Worm (Caenorhabditis elegans) whole organism, L3 larva: Measurements from ENCODE around the gene F09E10.7.

Experiments
- ama-1 ChIP-seq: fragments of 150-350 bp; optimal IDR thresholded peaks from 2 replicates; lab custom pipeline; 2018
- ceh-28 ChIP-seq: fragments of 150-350 bp; optimal IDR thresholded peaks from 2 replicates; lab custom pipeline; 2014; ENCODE audit warnings: missing biosample characterization, missing genetic modification reagents, missing genetic modification characterization
- ceh-82 ChIP-seq: fragments of 150-350 bp; optimal IDR thresholded peaks from 2 replicates; lab custom pipeline; 2014; ENCODE audit warnings: missing biosample characterization, missing genetic modification characterization
- ceh-9 ChIP-seq: sonication (generic microtip); optimal IDR thresholded peaks from 2 replicates; lab custom pipeline; 2018; ENCODE audit warnings: missing biosample characterization, missing genetic modification characterization
- daf-12 ChIP-seq: fragments of 150-350 bp; optimal IDR thresholded peaks from 2 replicates; lab custom pipeline; 2014; ENCODE audit warnings: missing biosample characterization, missing genetic modification reagents, missing genetic modification characterization
- egl-27 ChIP-seq: sonication (generic microtip); optimal IDR thresholded peaks from 4 replicates; lab custom pipeline; 2017; ENCODE audit warnings: missing biosample characterization, missing genetic modification reagents, missing genetic modification characterization
- elt-1 ChIP-seq: fragments of 150-350 bp; optimal IDR thresholded peaks from 2 replicates; lab custom pipeline; 2014; ENCODE audit warnings: missing biosample characterization, missing genetic modification characterization
- elt-3 ChIP-seq, 3 experiments: fragments of 150-350 bp in 1 of 3; sonication (generic microtip) in 2 of 3; optimal IDR thresholded peaks; 2 replicates in 2 of 3; 4 replicates in 1 of 3; lab custom pipeline; 2014 to 2017; ENCODE audit warnings: missing biosample characterization in 3 of 3, missing genetic modification characterization in 3 of 3
- eor-1 ChIP-seq, 2 experiments: fragments of 150-350 bp; optimal IDR thresholded peaks; 2 replicates each; lab custom pipeline; 2014 to 2018; ENCODE audit warnings: missing biosample characterization in 2 of 2, missing genetic modification characterization in 2 of 2
- fkh-10 ChIP-seq: sonication (generic microtip); optimal IDR thresholded peaks from 2 replicates; lab custom pipeline; 2017; ENCODE audit warnings: missing biosample characterization, missing genetic modification reagents, missing genetic modification characterization
- fkh-2 ChIP-seq: fragments of 150-350 bp; optimal IDR thresholded peaks from 2 replicates; lab custom pipeline; 2014; ENCODE audit warnings: missing biosample characterization, missing genetic modification reagents, missing genetic modification characterization
- fos-1 ChIP-seq: fragments of 150-350 bp; optimal IDR thresholded peaks from 2 replicates; lab custom pipeline; 2014; ENCODE audit warnings: missing biosample characterization, missing genetic modification characterization
- hmg-11 ChIP-seq: sonication (generic microtip); optimal IDR thresholded peaks from 2 replicates; lab custom pipeline; 2016; ENCODE audit warnings: missing genetic modification characterization, missing compliant biosample characterization
- jun-1 ChIP-seq: fragments of 150-350 bp; optimal IDR thresholded peaks from 2 replicates; lab custom pipeline; 2014; ENCODE audit warnings: missing biosample characterization, missing genetic modification reagents, missing genetic modification characterization
- lin-15B ChIP-seq: fragments of 150-350 bp; optimal IDR thresholded peaks from 2 replicates; lab custom pipeline; 2014; ENCODE audit warnings: missing biosample characterization, missing genetic modification characterization
- lin-39 ChIP-seq: fragments of 150-350 bp; optimal IDR thresholded peaks from 2 replicates; lab custom pipeline; 2018; ENCODE audit warnings: missing biosample characterization, missing genetic modification reagents, missing genetic modification characterization
- lsy-12 ChIP-seq: sonication (generic microtip); optimal IDR thresholded peaks from 2 replicates; lab custom pipeline; 2016; ENCODE audit warnings: mild to moderate bottlenecking, missing genetic modification characterization, missing compliant biosample characterization
- mdl-1 ChIP-seq: fragments of 150-350 bp; optimal IDR thresholded peaks from 2 replicates; lab custom pipeline; 2014; ENCODE audit warnings: missing biosample characterization, missing genetic modification characterization
- nfya-1 ChIP-seq: sonication (generic microtip); optimal IDR thresholded peaks from 2 replicates; lab custom pipeline; 2017; ENCODE audit warnings: missing genetic modification characterization, mild to moderate bottlenecking, missing compliant biosample characterization, antibody characterized with exemption, moderate library complexity; ENCODE audit not compliant: insufficient read depth
- nhr-11 ChIP-seq: fragments of 150-350 bp; optimal IDR thresholded peaks from 2 replicates; lab custom pipeline; 2014; ENCODE audit warnings: missing biosample characterization, missing genetic modification characterization
- nhr-12 ChIP-seq: fragments of 150-350 bp; optimal IDR thresholded peaks from 2 replicates; lab custom pipeline; 2014; ENCODE audit warnings: missing biosample characterization, missing genetic modification characterization
- nhr-237 ChIP-seq: fragments of 150-350 bp; optimal IDR thresholded peaks from 2 replicates; lab custom pipeline; 2014; ENCODE audit warnings: missing biosample characterization, missing genetic modification characterization
- nhr-25 ChIP-seq: sonication (generic microtip); optimal IDR thresholded peaks from 2 replicates; lab custom pipeline; 2017; ENCODE audit warnings: missing biosample characterization, missing genetic modification characterization
- nhr-28 ChIP-seq: fragments of 150-350 bp; optimal IDR thresholded peaks from 2 replicates; lab custom pipeline; 2014; ENCODE audit warnings: missing biosample characterization, missing genetic modification characterization
- nhr-67 ChIP-seq: fragments of 150-350 bp; optimal IDR thresholded peaks from 2 replicates; lab custom pipeline; 2014; ENCODE audit warnings: missing biosample characterization, missing genetic modification characterization
- nhr-76 ChIP-seq: fragments of 150-350 bp; sonication (generic microtip); optimal IDR thresholded peaks from 5 replicates; lab custom pipeline; 2014; ENCODE audit warnings: missing biosample characterization, missing genetic modification characterization
- nhr-77 ChIP-seq: fragments of 150-350 bp; optimal IDR thresholded peaks from 2 replicates; lab custom pipeline; 2014; ENCODE audit warnings: missing biosample characterization, missing genetic modification characterization
- pha-4 ChIP-seq: fragments of 150-350 bp; optimal IDR thresholded peaks from 2 replicates; lab custom pipeline; 2014; ENCODE audit warnings: missing biosample characterization, missing genetic modification reagents, missing genetic modification characterization
- pqm-1 ChIP-seq: fragments of 150-350 bp; optimal IDR thresholded peaks from 2 replicates; lab custom pipeline; 2017; ENCODE audit warnings: missing biosample characterization, missing genetic modification characterization, inconsistent platforms
- sea-2 ChIP-seq: fragments of 150-350 bp; sonication (generic microtip); optimal IDR thresholded peaks from 4 replicates; lab custom pipeline; 2014; ENCODE audit warnings: missing biosample characterization, missing genetic modification reagents, missing genetic modification characterization
- skn-1 ChIP-seq: fragments of 150-350 bp; optimal IDR thresholded peaks from 2 replicates; lab custom pipeline; 2014; ENCODE audit warnings: missing biosample characterization, missing genetic modification characterization
- unc-39 ChIP-seq: sonication (generic microtip); optimal IDR thresholded peaks from 4 replicates; lab custom pipeline; 2017; ENCODE audit warnings: missing biosample characterization, missing genetic modification characterization
- unc-62 ChIP-seq: fragments of 150-350 bp; sonication (generic microtip); optimal IDR thresholded peaks from 4 replicates; lab custom pipeline; 2014; ENCODE audit warnings: missing biosample characterization, missing genetic modification reagents, missing genetic modification characterization
- zag-1 ChIP-seq: fragments of 150-350 bp; optimal IDR thresholded peaks from 2 replicates; lab custom pipeline; 2014; ENCODE audit warnings: missing biosample characterization, missing genetic modification characterization
- ztf-11 ChIP-seq: fragments of 150-350 bp; optimal IDR thresholded peaks from 2 replicates; lab custom pipeline; 2014; ENCODE audit warnings: missing biosample characterization, missing genetic modification characterization
- ztf-4 ChIP-seq: fragments of 150-350 bp; optimal IDR thresholded peaks from 2 replicates; lab custom pipeline; 2014; ENCODE audit warnings: missing biosample characterization, missing genetic modification characterization

The F09E10.7 gene

DNA sequence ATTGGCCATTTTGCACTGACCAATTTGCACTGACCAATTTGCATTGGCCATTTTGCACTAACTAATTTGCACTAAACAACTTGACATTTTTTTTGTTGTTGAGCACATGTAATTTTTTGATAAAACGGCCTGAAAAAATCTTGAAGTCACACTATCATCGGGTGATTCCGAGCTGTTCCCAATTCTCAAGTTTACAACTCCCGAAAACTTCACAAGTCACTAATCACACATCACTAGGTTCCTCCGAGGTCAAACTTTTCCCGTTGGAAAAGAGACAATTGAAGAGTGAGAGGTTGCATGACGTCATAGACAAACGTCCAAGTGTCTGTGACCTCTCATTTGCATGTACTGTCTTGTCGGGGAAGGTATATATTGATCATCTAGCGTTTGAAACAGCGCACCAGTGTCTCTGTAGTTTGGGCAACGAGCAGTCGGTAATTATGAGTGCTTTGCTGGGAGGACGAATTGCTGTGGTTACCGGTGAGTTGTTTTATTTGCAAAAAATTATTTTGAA lies 15.5 kb downstream of the F09E10.7 start, which contains the start of the genes D1005.10 and dhs-25 (continued):
- TF ChIP-seq elt-3 (tag; optimal IDR thresholded peaks at IDR 0.05; lab: Kevin White, UChicago) (no peak), nhr-12 (tag; lab: Kevin White, UChicago) (no peak), nhr-25 (tag; lab: Kevin White, UChicago) (peak; percentile 91), lin-15B (tag; lab: Kevin White, UChicago) (no peak), ceh-28 (tag; lab: Kevin White, UChicago) (peak; percentile 81), fkh-10 (no peak), jun-1 (tag; lab: Kevin White, UChicago) (peak; percentile 68), ztf-11 (tag; lab: Kevin White, UChicago) (no peak), egl-27 (tag; lab: Kevin White, UChicago) (no peak), mdl-1 (tag; lab: Kevin White, UChicago) (no peak), lin-39 (tag; lab: Kevin White, UChicago) (peak; percentile 46)

ce11 chrX:1485718-1486117 lies 15.9 kb downstream of the F09E10.7 start, which contains the start of gene D1005.4:
D1005.4 (minus strand) TSS chrX:1485818.
- no peak for TF ChIP-seq unc-62 (GFP tag; lab: Kevin White, UChicago)
- no peak for TF ChIP-seq ama-1
- no peak for TF ChIP-seq ceh-82 (tag; lab: Kevin White, UChicago)
- no peak for TF ChIP-seq sea-2
- no peak for TF ChIP-seq nhr-67 (tag; lab: Kevin White, UChicago)
- TF ChIP-seq ztf-4 (tag; lab: Kevin White, UChicago): no peak
- TF ChIP-seq elt-1 (tag; lab: Kevin White, UChicago): no peak
- no peak for TF ChIP-seq fkh-2 (tag; lab: Kevin White, UChicago)

DNA sequence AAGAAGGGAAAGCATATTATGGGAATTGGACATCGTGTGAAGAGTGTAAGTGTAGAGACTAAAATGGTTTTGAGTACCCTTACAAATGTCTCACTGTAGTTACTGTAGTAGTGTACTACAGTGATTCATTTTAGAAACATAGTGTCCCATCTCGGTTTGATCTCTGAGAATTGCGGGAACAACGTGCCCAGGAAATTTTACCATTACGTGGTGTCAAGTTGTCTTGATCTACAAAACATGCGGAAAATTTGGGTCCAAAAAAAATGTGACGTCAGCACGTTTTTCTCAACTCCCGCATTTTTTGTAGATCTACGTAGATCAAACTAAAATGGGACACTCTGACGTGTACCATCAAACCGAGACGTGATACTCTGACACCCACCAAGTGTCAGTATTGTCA lies 18.4 kb downstream of the F09E10.7 start:
- TF ChIP-seq nhr-237 (tag; lab: Kevin White, UChicago) (no peak), elt-3 (tag; optimal IDR thresholded peaks at IDR 0.05; lab: Kevin White, UChicago) (no peak), nhr-25 (tag; lab: Kevin White, UChicago) (no peak), fos-1 (tag; lab: Kevin White, UChicago) (no peak), nhr-67 (tag; lab: Kevin White, UChicago) (no peak), zag-1 (no peak), ceh-82 (tag; lab: Kevin White, UChicago) (no peak), unc-39 (no peak), eor-1 (tag; optimal IDR thresholded peaks at IDR 0.05; lab: Kevin White, UChicago) (no peak), hmg-11 (tag; lab: Kevin White, UChicago) (no peak), unc-62 (GFP tag; lab: Kevin White, UChicago) (no peak), ceh-9 (tag; lab: Kevin White, UChicago) (no peak), nhr-12 (tag; lab: Kevin White, UChicago) (no peak), daf-12 (tag; lab: Kevin White, UChicago) (no peak), lsy-12 (tag; lab: Kevin White, UChicago) (no peak), ceh-28 (tag; lab: Kevin White, UChicago) (no peak), nhr-11 (tag; lab: Kevin White, UChicago) (no peak), nhr-76 (tag; lab: Kevin White, UChicago) (no peak), pha-4 (tag; lab: Kevin White, UChicago) (no peak), skn-1 (no peak)

ce11 chrX:1480564-1480963 lies 21.1 kb downstream of the F09E10.7 start:
- no peak for TF ChIP-seq nhr-237 (tag; lab: Kevin White, UChicago)
- no peak for TF ChIP-seq nhr-77 (tag; lab: Kevin White, UChicago)
- TF ChIP-seq nhr-28 (tag; lab: Kevin White, UChicago): no peak
- no peak for TF ChIP-seq pqm-1
- no peak for TF ChIP-seq ceh-82 (tag; lab: Kevin White, UChicago)
- no peak for TF ChIP-seq lin-15B (tag; lab: Kevin White, UChicago)
- no peak for TF ChIP-seq ceh-28 (tag; lab: Kevin White, UChicago)
- no peak for TF ChIP-seq skn-1
- no peak for TF ChIP-seq nfya-1 (tag; lab: Kevin White, UChicago)
- TF ChIP-seq nhr-11 (tag; lab: Kevin White, UChicago): no peak
- no peak for TF ChIP-seq ama-1
- TF ChIP-seq elt-1 (tag; lab: Kevin White, UChicago): no peak
- no peak for TF ChIP-seq unc-39
- TF ChIP-seq zag-1: no peak
